Fruit fly (Drosophila melanogaster) whole organism, embryonic: ENCODE measurements around the gene CG13896.

Source experiments
- B-H1 ChIP-seq: fragments of 200-800 bp; sonication (Bioruptor generic); IDR thresholded peaks from 3 replicates; pipeline ENCODE4 v1.3.6; 2022; ENCODE audit warnings: missing biosample characterization, missing genetic modification characterization
- C15 ChIP-seq: fragments of 200-800 bp; sonication (Bioruptor generic); IDR thresholded peaks from 3 replicates; pipeline ENCODE4 v1.3.6; 2022; ENCODE audit warnings: missing biosample characterization, missing genetic modification characterization
- CG10147 ChIP-seq: fragments of 200-800 bp; sonication (Bioruptor generic); optimal IDR thresholded peaks from 2 replicates; lab custom pipeline; 2019; ENCODE audit warnings: missing biosample characterization, mild to moderate bottlenecking, missing genetic modification characterization, moderate library complexity
- CG10979 ChIP-seq: fragments of 200-800 bp; sonication (Bioruptor generic); optimal IDR thresholded peaks from 2 replicates; lab custom pipeline; 2018; ENCODE audit warnings: missing biosample characterization, mild to moderate bottlenecking, missing genetic modification characterization, moderate library complexity
- CG11093 ChIP-seq: fragments of 200-800 bp; sonication (Bioruptor generic); IDR thresholded peaks from 3 replicates; pipeline ENCODE4 v1.3.6; 2022; ENCODE audit warnings: missing biosample characterization, missing genetic modification characterization
- CG11456 ChIP-seq: fragments of 200-800 bp; sonication (Bioruptor generic); IDR thresholded peaks from 3 replicates; pipeline ENCODE4 v1.3.6; 2022; ENCODE audit warnings: missing biosample characterization, missing genetic modification characterization
- CG11695 ChIP-seq: fragments of 200-800 bp; sonication (Bioruptor generic); IDR thresholded peaks from 3 replicates; pipeline ENCODE4 v1.3.6; 2022; ENCODE audit warnings: missing biosample characterization, missing genetic modification characterization
- CG13123 ChIP-seq: fragments of 200-800 bp; sonication (Bioruptor generic); optimal IDR thresholded peaks from 2 replicates; lab custom pipeline; 2016; ENCODE audit warnings: missing biosample characterization, missing genetic modification characterization
- CG14014 ChIP-seq: fragments of 200-800 bp; sonication (Bioruptor generic); IDR thresholded peaks from 2 replicates; pipeline ENCODE4 v1.3.6; 2022; ENCODE audit warnings: missing biosample characterization, missing genetic modification characterization
- CG14710 ChIP-seq: fragments of 200-800 bp; sonication (Bioruptor generic); optimal IDR thresholded peaks from 3 replicates; lab custom pipeline; 2019; ENCODE audit warnings: missing biosample characterization, mild to moderate bottlenecking, missing genetic modification characterization, moderate library complexity
- CG14860 ChIP-seq: fragments of 200-800 bp; sonication (Bioruptor generic); IDR thresholded peaks from 3 replicates; pipeline ENCODE4 v1.3.6; 2022; ENCODE audit warnings: missing biosample characterization, missing genetic modification characterization; ENCODE audit not compliant: partially characterized antibody
- CG16863 ChIP-seq: fragments of 200-800 bp; sonication (Bioruptor generic); optimal IDR thresholded peaks from 3 replicates; lab custom pipeline; 2016; ENCODE audit warnings: missing biosample characterization, missing genetic modification characterization
- CG17186 ChIP-seq: fragments of 200-800 bp; sonication (Bioruptor generic); optimal IDR thresholded peaks from 3 replicates; lab custom pipeline; 2017; ENCODE audit warnings: missing biosample characterization, missing genetic modification reagents, missing genetic modification characterization
- CG17829 ChIP-seq: fragments of 200-800 bp; optimal IDR thresholded peaks from 2 replicates; lab custom pipeline; 2019; ENCODE audit warnings: missing biosample characterization, mild to moderate bottlenecking, missing genetic modification characterization, moderate library complexity
- CG17912 ChIP-seq: fragments of 200-800 bp; sonication (Bioruptor generic); optimal IDR thresholded peaks from 2 replicates; lab custom pipeline; 2018; ENCODE audit warnings: missing biosample characterization, mild to moderate bottlenecking, missing genetic modification characterization
- CG30403 ChIP-seq: fragments of 200-800 bp; sonication (Bioruptor generic); optimal IDR thresholded peaks from 3 replicates; lab custom pipeline; 2016; ENCODE audit warnings: missing biosample characterization, missing genetic modification characterization
- CG32772 ChIP-seq: fragments of 200-800 bp; sonication (Bioruptor generic); IDR thresholded peaks from 2 replicates; pipeline ENCODE4 v1.3.6; 2022; ENCODE audit warnings: missing biosample characterization, missing genetic modification characterization
- CG4424 ChIP-seq: fragments of 200-800 bp; sonication (Bioruptor generic); optimal IDR thresholded peaks from 3 replicates; lab custom pipeline; 2016; ENCODE audit warnings: missing biosample characterization, missing genetic modification characterization
- CG4707 ChIP-seq: fragments of 200-800 bp; sonication (Bioruptor generic); optimal IDR thresholded peaks from 2 replicates; lab custom pipeline; 2018; ENCODE audit warnings: missing biosample characterization, mild to moderate bottlenecking, missing genetic modification characterization, moderate library complexity
- CG6654 ChIP-seq: fragments of 200-800 bp; sonication (Bioruptor generic); optimal IDR thresholded peaks from 2 replicates; lab custom pipeline; 2017; ENCODE audit warnings: missing biosample characterization, mild to moderate bottlenecking, missing genetic modification characterization
- CG6854 ChIP-seq: fragments of 200-800 bp; sonication (Bioruptor generic); optimal IDR thresholded peaks from 3 replicates; lab custom pipeline; 2017; ENCODE audit warnings: missing biosample characterization, mild to moderate bottlenecking, missing genetic modification characterization
- CG7271 ChIP-seq: fragments of 200-800 bp; sonication (Bioruptor generic); optimal IDR thresholded peaks from 2 replicates; lab custom pipeline; 2018; ENCODE audit warnings: missing biosample characterization, mild to moderate bottlenecking, missing genetic modification characterization, moderate library complexity
- CG7745 ChIP-seq: fragments of 200-800 bp; sonication (Bioruptor generic); optimal IDR thresholded peaks from 2 replicates; lab custom pipeline; 2018; ENCODE audit warnings: missing biosample characterization, mild to moderate bottlenecking, missing genetic modification characterization, moderate library complexity
- CG7928 ChIP-seq: fragments of 200-800 bp; sonication (Bioruptor generic); optimal IDR thresholded peaks from 2 replicates; lab custom pipeline; 2017; ENCODE audit warnings: missing biosample characterization, mild to moderate bottlenecking, missing genetic modification characterization
- CG8359 ChIP-seq: fragments of 200-800 bp; sonication (Bioruptor generic); optimal IDR thresholded peaks from 2 replicates; lab custom pipeline; 2017; ENCODE audit warnings: missing biosample characterization, mild to moderate bottlenecking, missing genetic modification characterization, borderline replicate concordance
- CG9817 ChIP-seq: fragments of 200-800 bp; sonication (Bioruptor generic); optimal IDR thresholded peaks from 2 replicates; lab custom pipeline; 2018; ENCODE audit warnings: missing biosample characterization, mild to moderate bottlenecking, missing genetic modification characterization, moderate library complexity
- Deaf1 ChIP-seq: fragments of 200-800 bp; optimal IDR thresholded peaks from 3 replicates; lab custom pipeline; 2019; ENCODE audit warnings: missing biosample characterization, mild to moderate bottlenecking, missing genetic modification characterization, moderate library complexity
- Dfd ChIP-seq, 2 experiments: fragments of >200 bp; optimal IDR thresholded peaks; 2 replicates each; lab custom pipeline; 2017; ENCODE audit warnings: missing biosample characterization in 2 of 2, missing genetic modification characterization in 2 of 2
- Dll ChIP-seq: fragments of 200-800 bp; sonication (Bioruptor generic); IDR thresholded peaks from 4 replicates; pipeline ENCODE4 v1.3.6; 2022; ENCODE audit warnings: missing biosample characterization, missing genetic modification characterization; ENCODE audit not compliant: partially characterized antibody
- Drgx ChIP-seq: fragments of 200-800 bp; sonication (Bioruptor generic); IDR thresholded peaks from 2 replicates; pipeline ENCODE4 v1.3.6; 2022; ENCODE audit warnings: missing biosample characterization, missing genetic modification characterization
- E2f1 ChIP-seq: fragments of 200-800 bp; sonication (Bioruptor generic); IDR thresholded peaks from 2 replicates; pipeline ENCODE4 v1.3.6; 2022; ENCODE audit warnings: missing biosample characterization, missing genetic modification characterization
- Eip74EF ChIP-seq, 2 experiments: fragments of 200-800 bp in 1 of 2; fragments of >200 bp in 1 of 2; sonication (Bioruptor generic) in 1 of 2; optimal IDR thresholded peaks; 2 replicates each; lab custom pipeline; 2017 to 2019; ENCODE audit warnings: missing biosample characterization in 2 of 2, missing genetic modification characterization in 2 of 2, mild to moderate bottlenecking in 1 of 2, moderate library complexity in 1 of 2
- H2.0 ChIP-seq: fragments of 200-800 bp; sonication (Bioruptor generic); IDR thresholded peaks from 2 replicates; pipeline ENCODE4 v1.3.6; 2022; ENCODE audit warnings: missing biosample characterization, missing genetic modification characterization
- HHEX ChIP-seq: fragments of 200-800 bp; sonication (Bioruptor generic); optimal IDR thresholded peaks from 3 replicates; lab custom pipeline; 2017; ENCODE audit warnings: missing biosample characterization, mild to moderate bottlenecking, missing genetic modification characterization, missing genetic modification reagents
- HLHmδ ChIP-seq: fragments of 200-800 bp; sonication (Bioruptor generic); optimal IDR thresholded peaks from 2 replicates; lab custom pipeline; 2018; ENCODE audit warnings: missing biosample characterization, mild to moderate bottlenecking, missing genetic modification characterization, moderate library complexity
- Jarid2 ChIP-seq: fragments of 200-800 bp; sonication (Bioruptor generic); optimal IDR thresholded peaks from 3 replicates; lab custom pipeline; 2017; ENCODE audit warnings: mild to moderate bottlenecking, missing biosample characterization, missing genetic modification reagents, missing genetic modification characterization
- Med ChIP-seq: fragments of 200-800 bp; sonication (Bioruptor generic); peaks from one replicate; lab custom pipeline; 2016; ENCODE audit warnings: missing biosample characterization, missing genetic modification characterization, mild to moderate bottlenecking, inconsistent platforms, moderate library complexity
- Sry-β ChIP-seq: fragments of 200-800 bp; sonication (Bioruptor generic); optimal IDR thresholded peaks from 2 replicates; lab custom pipeline; 2018; ENCODE audit warnings: missing biosample characterization, mild to moderate bottlenecking, missing genetic modification characterization, moderate library complexity
- disco-r ChIP-seq: fragments of 200-800 bp; sonication (Bioruptor generic); optimal IDR thresholded peaks from 2 replicates; lab custom pipeline; 2016; ENCODE audit warnings: missing biosample characterization, missing genetic modification characterization
- eyg ChIP-seq: fragments of 200-800 bp; sonication (Bioruptor generic); optimal IDR thresholded peaks from 3 replicates; lab custom pipeline; 2016; ENCODE audit warnings: missing biosample characterization, missing genetic modification characterization
- fd64A ChIP-seq: fragments of 200-800 bp; sonication (Bioruptor generic); optimal IDR thresholded peaks from 3 replicates; lab custom pipeline; 2018; ENCODE audit warnings: missing biosample characterization, mild to moderate bottlenecking, missing genetic modification characterization
- gfzf ChIP-seq: fragments of 200-800 bp; sonication (Bioruptor generic); optimal IDR thresholded peaks from 2 replicates; lab custom pipeline; 2016; ENCODE audit warnings: missing biosample characterization, mild to moderate bottlenecking, missing genetic modification characterization, moderate library complexity
- gsb-n ChIP-seq: fragments of 200-800 bp; sonication (Bioruptor generic); optimal IDR thresholded peaks from 3 replicates; lab custom pipeline; 2018; ENCODE audit warnings: missing biosample characterization, mild to moderate bottlenecking, missing genetic modification characterization
- onecut ChIP-seq: fragments of 200-800 bp; sonication (Bioruptor generic); IDR thresholded peaks from 2 replicates; pipeline ENCODE4 v1.3.6; 2022; ENCODE audit warnings: missing biosample characterization, missing genetic modification characterization
- phol ChIP-seq: fragments of 200-800 bp; sonication (Bioruptor generic); optimal IDR thresholded peaks from 3 replicates; lab custom pipeline; 2018; ENCODE audit warnings: missing biosample characterization, mild to moderate bottlenecking, missing genetic modification characterization, moderate library complexity
- pzg ChIP-seq: fragments of 200-800 bp; sonication (Bioruptor generic); optimal IDR thresholded peaks from 3 replicates; lab custom pipeline; 2018; ENCODE audit warnings: missing biosample characterization, mild to moderate bottlenecking, missing genetic modification characterization, moderate library complexity
- sens ChIP-seq: fragments of 200-800 bp; sonication (Bioruptor generic); peaks from one replicate; lab custom pipeline; 2016; ENCODE audit warnings: missing biosample characterization, missing genetic modification characterization
- toy ChIP-seq: fragments of 200-800 bp; sonication (Bioruptor generic); IDR thresholded peaks from 2 replicates; pipeline ENCODE4 v1.3.6; 2022; ENCODE audit warnings: missing biosample characterization, missing genetic modification characterization
- trh ChIP-seq: fragments of 200-800 bp; sonication (Bioruptor generic); optimal IDR thresholded peaks from 2 replicates; lab custom pipeline; 2016; ENCODE audit warnings: missing biosample characterization, missing genetic modification characterization
- yki ChIP-seq: fragments of >200 bp; optimal IDR thresholded peaks from 3 replicates; lab custom pipeline; 2018

The CG13896 gene

DNA sequence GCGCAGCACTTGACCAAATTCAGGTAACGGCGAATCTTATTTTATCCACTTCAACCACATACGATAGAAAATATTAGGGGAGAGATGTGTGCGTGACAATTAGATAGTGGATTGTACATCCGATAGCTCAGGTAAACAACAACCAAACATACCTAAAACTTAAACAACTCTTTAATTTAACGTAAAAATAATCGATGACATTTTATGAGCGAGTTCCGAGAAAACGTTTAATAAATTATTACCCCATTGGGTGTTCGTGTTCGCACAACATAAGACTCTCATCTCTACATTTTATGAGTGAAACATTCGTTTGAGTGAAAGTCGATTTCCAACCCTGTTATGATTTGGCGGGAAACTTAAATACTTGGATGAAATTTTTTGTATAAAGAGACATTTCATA, 31.4 kb downstream of the CG13896 start, which contains the start of gene CG17129 (continued):
- TF ChIP-seq eyg (GFP tag; lab: Kevin White, UChicago): peak; percentile 65
- TF ChIP-seq Sry-β (GFP tag; lab: Kevin White, UChicago): peak; percentile 66
- peak in 1 of 2 experiments; percentile 47 for TF ChIP-seq Eip74EF (GFP tag; optimal IDR thresholded peaks at IDR 0.05; lab: Kevin White, UChicago)
- no peak for TF ChIP-seq fd64A (GFP tag; lab: Kevin White, UChicago)
- peak; percentile 66 for TF ChIP-seq pzg (GFP tag; lab: Kevin White, UChicago)
- TF ChIP-seq disco-r (GFP tag; lab: Kevin White, UChicago): peak; percentile 34
- peak; percentile 68 for TF ChIP-seq CG9817 (tag; lab: Kevin White, UChicago)
- peak; percentile 30 for TF ChIP-seq CG4707 (GFP tag; lab: Kevin White, UChicago)
- TF ChIP-seq Drgx: peak; percentile 7; the same call in 1 of the 2 replicates
- TF ChIP-seq CG30403 (GFP tag; lab: Kevin White, UChicago): peak; percentile 85
- TF ChIP-seq B-H1 (GFP tag; lab: Robert Waterston, UW): peak; percentile 58; the same call in 2 of the 3 replicates
- TF ChIP-seq CG10147: peak; percentile 66
- TF ChIP-seq Dll (GFP tag; lab: Robert Waterston, UW): peak; percentile 99
- peak; percentile 94 for TF ChIP-seq CG14860 (GFP tag; lab: Robert Waterston, UW)
- TF ChIP-seq CG32772 (GFP tag; lab: Robert Waterston, UW): peak; percentile 67
- TF ChIP-seq CG7745 (tag; lab: Kevin White, UChicago): no peak
- peak; percentile 85 for TF ChIP-seq CG17829 (tag; lab: Kevin White, UChicago)
- TF ChIP-seq E2f1 (GFP tag; lab: Robert Waterston, UW): peak; percentile 77
- peak; percentile 32 for TF ChIP-seq Jarid2
- TF ChIP-seq HHEX (GFP tag; lab: Kevin White, UChicago): peak; percentile 65
- peak; percentile 78 for TF ChIP-seq CG16863 (GFP tag; lab: Kevin White, UChicago)
- TF ChIP-seq CG14710: peak; percentile 87
- TF ChIP-seq CG7928 (GFP tag; lab: Kevin White, UChicago): peak; percentile 90
- no peak for TF ChIP-seq CG8359 (GFP tag; lab: Kevin White, UChicago)
- no peak for TF ChIP-seq yki (lab: Kevin White, UChicago)
- TF ChIP-seq onecut (GFP tag; lab: Robert Waterston, UW): peak; percentile 46
- peak; percentile 97 for TF ChIP-seq Med (GFP tag; lab: Kevin White, UChicago)
- TF ChIP-seq HLHmδ (GFP tag; lab: Kevin White, UChicago): no peak
- TF ChIP-seq CG7271 (tag; lab: Kevin White, UChicago): no peak
- peak; percentile 48 for TF ChIP-seq CG13123 (GFP tag; lab: Kevin White, UChicago)
- TF ChIP-seq gfzf (GFP tag; lab: Kevin White, UChicago): peak; percentile 25
- TF ChIP-seq gsb-n (tag; lab: Kevin White, UChicago): peak; percentile 45
- peak; percentile 47 for TF ChIP-seq trh
- no peak for TF ChIP-seq CG6654
- no peak for TF ChIP-seq toy
- TF ChIP-seq phol (tag; lab: Kevin White, UChicago): peak; percentile 83
- peak; percentile 70 for TF ChIP-seq CG10979
- TF ChIP-seq sens (GFP tag; lab: Kevin White, UChicago): peak; percentile 97
- peak; percentile 2 for TF ChIP-seq CG17912 (GFP tag; lab: Kevin White, UChicago)
- no peak for TF ChIP-seq C15 (GFP tag; lab: Robert Waterston, UW)
- peak; percentile 45 for TF ChIP-seq Deaf1 (tag; lab: Kevin White, UChicago)
- peak; percentile 76 for TF ChIP-seq CG14014 (GFP tag; lab: Robert Waterston, UW)
- peak; percentile 22; the same call in 1 of the 3 replicates for TF ChIP-seq CG11093 (GFP tag; lab: Robert Waterston, UW)
- TF ChIP-seq CG11695 (GFP tag; lab: Robert Waterston, UW): peak; percentile 63; the same call in 1 of the 3 replicates
- TF ChIP-seq CG6854 (GFP tag; lab: Kevin White, UChicago): no peak
- peak; percentile 74 for TF ChIP-seq CG11456 (GFP tag; lab: Robert Waterston, UW)
- TF ChIP-seq CG4424 (GFP tag; lab: Kevin White, UChicago): peak; percentile 83
- no peak for TF ChIP-seq Dfd (GFP tag; optimal IDR thresholded peaks at IDR 0.05; lab: Kevin White, UChicago)
- peak; percentile 66 for TF ChIP-seq CG17186
- TF ChIP-seq H2.0: peak; percentile 41; the same call in 1 of the 2 replicates
